Fruit fly (Drosophila melanogaster) whole organism, embryonic: ENCODE results near the gene Ufsp2.

Source experiments
- Atf3 ChIP-seq: fragments of 200-800 bp; sonication (Bioruptor generic); optimal IDR thresholded peaks from 3 replicates; lab custom pipeline; 2016; ENCODE audit warnings: missing biosample characterization, missing genetic modification characterization
- BEAF-32 ChIP-seq: fragments of 200-800 bp; sonication (Bioruptor generic); optimal IDR thresholded peaks from 3 replicates; lab custom pipeline; 2017; ENCODE audit warnings: missing biosample characterization, missing genetic modification characterization, mild to moderate bottlenecking, moderate library complexity, missing genetic modification reagents
- Bgb ChIP-seq: fragments of 200-800 bp; sonication (Bioruptor generic); IDR thresholded peaks from 2 replicates; pipeline ENCODE4 v1.3.6; 2022; ENCODE audit warnings: missing biosample characterization, missing genetic modification characterization; ENCODE audit not compliant: partially characterized antibody
- CG10209 ChIP-seq: fragments of 200-800 bp; sonication (Bioruptor generic); optimal IDR thresholded peaks from 3 replicates; lab custom pipeline; 2017; ENCODE audit warnings: missing biosample characterization, mild to moderate bottlenecking, missing genetic modification characterization, missing genetic modification reagents
- CG12071 ChIP-seq: fragments of 200-800 bp; sonication (Bioruptor generic); optimal IDR thresholded peaks from 3 replicates; lab custom pipeline; 2018; ENCODE audit warnings: missing biosample characterization, mild to moderate bottlenecking, missing genetic modification characterization
- CG13287 ChIP-seq: fragments of 200-800 bp; sonication (Bioruptor generic); IDR thresholded peaks from 2 replicates; pipeline ENCODE4 v1.3.6; 2022; ENCODE audit warnings: missing biosample characterization, missing genetic modification characterization; ENCODE audit not compliant: partially characterized antibody
- CG15269 ChIP-seq: fragments of 200-800 bp; sonication (Bioruptor generic); optimal IDR thresholded peaks from 2 replicates; lab custom pipeline; 2018; ENCODE audit warnings: missing biosample characterization, mild to moderate bottlenecking, missing genetic modification characterization, moderate library complexity
- CG1792 ChIP-seq: fragments of 200-800 bp; sonication (Bioruptor generic); optimal IDR thresholded peaks from 2 replicates; lab custom pipeline; 2016; ENCODE audit warnings: missing biosample characterization, missing genetic modification characterization
- CG18599 ChIP-seq: fragments of 200-800 bp; sonication (Bioruptor generic); optimal IDR thresholded peaks from 3 replicates; lab custom pipeline; 2017; ENCODE audit warnings: missing biosample characterization, missing genetic modification characterization, mild to moderate bottlenecking, moderate library complexity, missing genetic modification reagents
- CG18764 ChIP-seq: fragments of 200-800 bp; sonication (Bioruptor generic); optimal IDR thresholded peaks from 3 replicates; lab custom pipeline; 2016; ENCODE audit warnings: missing biosample characterization, missing genetic modification characterization
- CG2116 ChIP-seq: fragments of 200-800 bp; sonication (Bioruptor generic); optimal IDR thresholded peaks from 3 replicates; lab custom pipeline; 2018; ENCODE audit warnings: missing biosample characterization, mild to moderate bottlenecking, missing genetic modification characterization
- CG31365 ChIP-seq: fragments of 200-800 bp; sonication (Bioruptor generic); optimal IDR thresholded peaks from 2 replicates; lab custom pipeline; 2018; ENCODE audit warnings: missing biosample characterization, mild to moderate bottlenecking, missing genetic modification characterization
- CG4617 ChIP-seq: fragments of 200-800 bp; sonication (Bioruptor generic); optimal IDR thresholded peaks from 3 replicates; lab custom pipeline; 2016; ENCODE audit warnings: missing biosample characterization, missing genetic modification characterization, borderline replicate concordance
- Doc3 ChIP-seq: fragments of 200-800 bp; sonication (Bioruptor generic); IDR thresholded peaks from 3 replicates; pipeline ENCODE4 v1.3.6; 2022; ENCODE audit warnings: missing biosample characterization, missing genetic modification characterization; ENCODE audit not compliant: partially characterized antibody
- Drgx ChIP-seq: fragments of 200-800 bp; sonication (Bioruptor generic); IDR thresholded peaks from 2 replicates; pipeline ENCODE4 v1.3.6; 2022; ENCODE audit warnings: missing biosample characterization, missing genetic modification characterization
- Ets97D ChIP-seq: fragments of 200-800 bp; sonication (Bioruptor generic); optimal IDR thresholded peaks from 3 replicates; lab custom pipeline; 2016; ENCODE audit warnings: missing biosample characterization, missing genetic modification characterization
- Fer1 ChIP-seq: fragments of 200-800 bp; sonication (Bioruptor generic); optimal IDR thresholded peaks from 2 replicates; lab custom pipeline; 2017; ENCODE audit warnings: missing biosample characterization, mild to moderate bottlenecking, missing genetic modification characterization
- H15 ChIP-seq: fragments of 200-800 bp; sonication (Bioruptor generic); IDR thresholded peaks from 3 replicates; pipeline ENCODE4 v1.3.6; 2022; ENCODE audit warnings: missing biosample characterization, missing genetic modification characterization
- HmgZ ChIP-seq: fragments of 200-800 bp; sonication (Bioruptor generic); optimal IDR thresholded peaks from 2 replicates; lab custom pipeline; 2018; ENCODE audit warnings: missing biosample characterization, mild to moderate bottlenecking, missing genetic modification characterization
- Hmr ChIP-seq: fragments of 200-800 bp; sonication (Bioruptor generic); optimal IDR thresholded peaks from 3 replicates; lab custom pipeline; 2017; ENCODE audit warnings: mild to moderate bottlenecking, missing biosample characterization, missing genetic modification reagents, missing genetic modification characterization
- Hr78 ChIP-seq, 2 experiments: fragments of 200-800 bp in 1 of 2; fragments of >200 bp in 1 of 2; sonication (Bioruptor generic) in 1 of 2; optimal IDR thresholded peaks; 2 replicates each; lab custom pipeline; 2017 to 2019; ENCODE audit warnings: missing biosample characterization in 2 of 2, missing genetic modification characterization in 2 of 2, mild to moderate bottlenecking in 1 of 2, moderate library complexity in 1 of 2
- Max ChIP-seq: fragments of 200-800 bp; sonication (Bioruptor generic); optimal IDR thresholded peaks from 2 replicates; lab custom pipeline; 2016; ENCODE audit warnings: missing biosample characterization, mild to moderate bottlenecking, missing genetic modification characterization
- Opbp ChIP-seq: fragments of 200-800 bp; sonication (Bioruptor generic); IDR thresholded peaks from 3 replicates; pipeline ENCODE4 v1.3.6; 2022; ENCODE audit warnings: missing biosample characterization, missing genetic modification characterization; ENCODE audit not compliant: partially characterized antibody
- Ravus ChIP-seq: fragments of 200-800 bp; sonication (Bioruptor generic); IDR thresholded peaks from 2 replicates; pipeline ENCODE4 v1.3.6; 2022; ENCODE audit warnings: missing biosample characterization, missing genetic modification characterization
- Sin3A ChIP-seq: fragments of >200 bp; optimal IDR thresholded peaks from 2 replicates; lab custom pipeline; 2018
- Usf ChIP-seq: fragments of 200-800 bp; sonication (Bioruptor generic); optimal IDR thresholded peaks from 2 replicates; lab custom pipeline; 2017; ENCODE audit warnings: missing genotype, missing biosample characterization, missing genetic modification characterization
- al ChIP-seq: fragments of 200-800 bp; sonication (Bioruptor generic); IDR thresholded peaks from 2 replicates; pipeline ENCODE4 v1.3.6; 2022; ENCODE audit warnings: missing biosample characterization, missing genetic modification characterization
- aop ChIP-seq: fragments of 200-800 bp; sonication (Bioruptor generic); IDR thresholded peaks from 2 replicates; pipeline ENCODE4 v1.3.6; 2022; ENCODE audit warnings: missing biosample characterization, missing genetic modification characterization
- ato ChIP-seq: fragments of 200-800 bp; sonication (Bioruptor generic); IDR thresholded peaks from 2 replicates; pipeline ENCODE4 v1.3.6; 2022; ENCODE audit warnings: missing biosample characterization, missing genetic modification characterization; ENCODE audit not compliant: partially characterized antibody
- bbx ChIP-seq: fragments of 200-800 bp; sonication (Bioruptor generic); IDR thresholded peaks from 2 replicates; pipeline ENCODE4 v1.3.6; 2022; ENCODE audit warnings: missing biosample characterization, missing genetic modification characterization; ENCODE audit not compliant: partially characterized antibody
- bigmax ChIP-seq: fragments of 200-800 bp; sonication (Bioruptor generic); optimal IDR thresholded peaks from 2 replicates; lab custom pipeline; 2018; ENCODE audit warnings: missing biosample characterization, mild to moderate bottlenecking, missing genetic modification characterization
- danr ChIP-seq: fragments of 200-800 bp; sonication (Bioruptor generic); IDR thresholded peaks from 2 replicates; pipeline ENCODE4 v1.3.6; 2022; ENCODE audit warnings: missing biosample characterization, missing genetic modification characterization
- gsb-n ChIP-seq: fragments of 200-800 bp; sonication (Bioruptor generic); optimal IDR thresholded peaks from 3 replicates; lab custom pipeline; 2018; ENCODE audit warnings: missing biosample characterization, mild to moderate bottlenecking, missing genetic modification characterization
- jumu ChIP-seq: fragments of 200-800 bp; sonication (Bioruptor generic); optimal IDR thresholded peaks from 3 replicates; lab custom pipeline; 2016; ENCODE audit warnings: missing biosample characterization, missing genetic modification characterization
- lola ChIP-seq, 3 experiments: fragments of >200 bp in 2 of 3; fragments of 200-800 bp in 1 of 3; sonication (Bioruptor generic) in 1 of 3; optimal IDR thresholded peaks; 2 replicates each; lab custom pipeline; 2017 to 2019; ENCODE audit warnings: missing biosample characterization in 3 of 3, missing genetic modification characterization in 3 of 3, mild to moderate bottlenecking in 1 of 3, moderate library complexity in 1 of 3
- maf-S ChIP-seq: fragments of 200-800 bp; sonication (Bioruptor generic); optimal IDR thresholded peaks from 2 replicates; lab custom pipeline; 2016; ENCODE audit warnings: missing biosample characterization, missing genetic modification characterization
- nau ChIP-seq: fragments of 200-800 bp; sonication (Bioruptor generic); optimal IDR thresholded peaks from 3 replicates; lab custom pipeline; 2017; ENCODE audit warnings: missing biosample characterization, mild to moderate bottlenecking, missing genetic modification characterization, missing genetic modification reagents
- nerfin-2 ChIP-seq: fragments of 200-800 bp; sonication (Bioruptor generic); IDR thresholded peaks from 2 replicates; pipeline ENCODE4 v1.3.6; 2022; ENCODE audit warnings: missing biosample characterization, missing genetic modification characterization; ENCODE audit not compliant: partially characterized antibody
- nom ChIP-seq: fragments of 200-800 bp; sonication (Bioruptor generic); optimal IDR thresholded peaks from 2 replicates; lab custom pipeline; 2017; ENCODE audit warnings: missing biosample characterization, missing genetic modification characterization, mild to moderate bottlenecking, moderate library complexity, missing genetic modification reagents
- phol ChIP-seq: fragments of 200-800 bp; sonication (Bioruptor generic); optimal IDR thresholded peaks from 3 replicates; lab custom pipeline; 2018; ENCODE audit warnings: missing biosample characterization, mild to moderate bottlenecking, missing genetic modification characterization, moderate library complexity
- pnt ChIP-seq: fragments of 200-800 bp; sonication (Bioruptor generic); optimal IDR thresholded peaks from 3 replicates; lab custom pipeline; 2016; ENCODE audit warnings: missing biosample characterization, missing genetic modification characterization
- pzg ChIP-seq: fragments of 200-800 bp; sonication (Bioruptor generic); optimal IDR thresholded peaks from 3 replicates; lab custom pipeline; 2018; ENCODE audit warnings: missing biosample characterization, mild to moderate bottlenecking, missing genetic modification characterization, moderate library complexity
- sna ChIP-seq: fragments of 200-800 bp; sonication (Bioruptor generic); IDR thresholded peaks from 2 replicates; pipeline ENCODE4 v1.3.6; 2022; ENCODE audit warnings: missing biosample characterization, missing genetic modification characterization; ENCODE audit not compliant: partially characterized antibody
- tna ChIP-seq: fragments of 200-800 bp; sonication (Bioruptor generic); IDR thresholded peaks from 2 replicates; pipeline ENCODE4 v1.3.6; 2022; ENCODE audit warnings: missing biosample characterization, missing genetic modification characterization; ENCODE audit not compliant: partially characterized antibody
- trem ChIP-seq: fragments of 200-800 bp; optimal IDR thresholded peaks from 3 replicates; lab custom pipeline; 2019; ENCODE audit warnings: missing biosample characterization, mild to moderate bottlenecking, missing genetic modification characterization, moderate library complexity
- unc-4 ChIP-seq: fragments of 200-800 bp; sonication (Bioruptor generic); IDR thresholded peaks from 2 replicates; pipeline ENCODE4 v1.3.6; 2022; ENCODE audit warnings: missing biosample characterization, missing genetic modification characterization; ENCODE audit not compliant: partially characterized antibody
- vnd ChIP-seq: fragments of 200-800 bp; sonication (Bioruptor generic); IDR thresholded peaks from 3 replicates; pipeline ENCODE4 v1.3.6; 2022; ENCODE audit warnings: missing biosample characterization, missing genetic modification characterization; ENCODE audit not compliant: partially characterized antibody
- vvl ChIP-seq: fragments of 200-800 bp; sonication (Bioruptor generic); IDR thresholded peaks from 2 replicates; pipeline ENCODE4 v1.3.6; 2022; ENCODE audit warnings: missing biosample characterization, missing genetic modification characterization
- zen2 ChIP-seq: fragments of 200-800 bp; sonication (Bioruptor generic); IDR thresholded peaks from 3 replicates; pipeline ENCODE4 v1.3.6; 2022; ENCODE audit warnings: missing biosample characterization, missing genetic modification characterization; ENCODE audit not compliant: partially characterized antibody

Gene Ufsp2

DNA sequence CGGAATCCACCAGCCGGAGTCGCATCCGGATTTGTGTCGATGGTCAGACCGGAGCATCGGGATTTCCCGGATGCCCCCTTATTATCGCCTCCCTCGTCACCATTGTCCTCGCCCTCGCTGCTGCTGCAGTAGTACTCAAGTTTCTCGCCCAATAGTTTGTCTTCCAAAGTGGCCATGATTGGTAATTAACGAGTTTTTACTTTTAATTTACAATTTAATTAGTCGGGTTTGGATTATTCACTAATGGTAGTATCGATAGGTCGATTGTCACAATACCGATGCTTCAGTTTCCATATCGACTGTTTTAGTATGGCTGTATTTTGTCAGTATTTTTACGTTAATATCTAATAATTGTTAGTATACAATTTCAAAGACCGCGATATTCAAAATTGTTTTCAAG is 33.7 kb downstream of the Ufsp2 start, which contains the start of gene CG7650 (continued):
- TF ChIP-seq CG31365 (tag; lab: Kevin White, UChicago) (no peak), Doc3 (GFP tag; lab: Robert Waterston, UW) (peak; percentile 90), lola (GFP tag; optimal IDR thresholded peaks at IDR 0.05; lab: Kevin White, UChicago) (no peak), vnd (GFP tag; lab: Robert Waterston, UW) (peak; percentile 83), nerfin-2 (peak; percentile 60; the same call in 1 of the 2 replicates), aop (GFP tag; lab: Robert Waterston, UW) (no peak), CG18599 (GFP tag; lab: Kevin White, UChicago) (no peak), CG12071 (GFP tag; lab: Kevin White, UChicago) (no peak), CG18764 (GFP tag; lab: Kevin White, UChicago) (no peak), nau (GFP tag; lab: Kevin White, UChicago) (no peak), CG1792 (GFP tag; lab: Kevin White, UChicago) (no peak), nom (GFP tag; lab: Kevin White, UChicago) (no peak), Hmr (GFP tag; lab: Kevin White, UChicago) (no peak), sna (peak; percentile 81), CG2116 (GFP tag; lab: Kevin White, UChicago) (peak; percentile 76), Max (no peak), maf-S (no peak), Atf3 (no peak), pzg (peak; percentile 81), CG13287 (GFP tag; lab: Robert Waterston, UW) (peak; percentile 97), Drgx (GFP tag; lab: Robert Waterston, UW) (no peak), Hr78 (GFP tag; optimal IDR thresholded peaks at IDR 0.05; lab: Kevin White, UChicago) (no peak), Opbp (GFP tag; lab: Robert Waterston, UW) (peak; percentile 88), bbx (GFP tag; lab: Robert Waterston, UW) (peak; percentile 94), Ravus (GFP tag; lab: Robert Waterston, UW) (no peak), Sin3A (lab: Kevin White, UChicago) (no peak), Usf (no peak), zen2 (peak; percentile 93), vvl (GFP tag; lab: Robert Waterston, UW) (peak; percentile 29; the same call in 1 of the 2 replicates), gsb-n (no peak), danr (GFP tag; lab: Robert Waterston, UW) (no peak), H15 (GFP tag; lab: Robert Waterston, UW) (no peak), pnt (no peak), al (GFP tag; lab: Robert Waterston, UW) (no peak), CG15269 (tag; lab: Kevin White, UChicago) (no peak), jumu (GFP tag; lab: Kevin White, UChicago) (no peak), HmgZ (tag; lab: Kevin White, UChicago) (peak; percentile 37), Bgb (GFP tag; lab: Robert Waterston, UW) (peak; percentile 93), ato (peak; percentile 80), tna (GFP tag; lab: Robert Waterston, UW) (peak; percentile 69), BEAF-32 (GFP tag; lab: Kevin White, UChicago) (peak; percentile 87), bigmax (GFP tag; lab: Kevin White, UChicago) (no peak), unc-4 (GFP tag; lab: Robert Waterston, UW) (peak; percentile 94), Ets97D (GFP tag; lab: Kevin White, UChicago) (peak; percentile 12), phol (peak; percentile 9), CG10209 (GFP tag; lab: Kevin White, UChicago) (no peak), trem (tag; lab: Kevin White, UChicago) (peak; percentile 54), Fer1 (GFP tag; lab: Kevin White, UChicago) (peak; percentile 16), CG4617 (GFP tag; lab: Kevin White, UChicago) (peak; percentile 91)
